Fruit fly (Drosophila melanogaster) S2 (cell line): ENCODE measurements around the gene CG14990.

ENCODE experiments used
- CG8478 ChIP-seq: fragments of >200 bp; optimal IDR thresholded peaks from 2 replicates; lab custom pipeline; 2018
- CTCF ChIP-seq, 2 experiments: fragments of >200 bp; optimal IDR thresholded peaks; 2 replicates each; lab custom pipeline; 2018

Gene CG14990

DNA sequence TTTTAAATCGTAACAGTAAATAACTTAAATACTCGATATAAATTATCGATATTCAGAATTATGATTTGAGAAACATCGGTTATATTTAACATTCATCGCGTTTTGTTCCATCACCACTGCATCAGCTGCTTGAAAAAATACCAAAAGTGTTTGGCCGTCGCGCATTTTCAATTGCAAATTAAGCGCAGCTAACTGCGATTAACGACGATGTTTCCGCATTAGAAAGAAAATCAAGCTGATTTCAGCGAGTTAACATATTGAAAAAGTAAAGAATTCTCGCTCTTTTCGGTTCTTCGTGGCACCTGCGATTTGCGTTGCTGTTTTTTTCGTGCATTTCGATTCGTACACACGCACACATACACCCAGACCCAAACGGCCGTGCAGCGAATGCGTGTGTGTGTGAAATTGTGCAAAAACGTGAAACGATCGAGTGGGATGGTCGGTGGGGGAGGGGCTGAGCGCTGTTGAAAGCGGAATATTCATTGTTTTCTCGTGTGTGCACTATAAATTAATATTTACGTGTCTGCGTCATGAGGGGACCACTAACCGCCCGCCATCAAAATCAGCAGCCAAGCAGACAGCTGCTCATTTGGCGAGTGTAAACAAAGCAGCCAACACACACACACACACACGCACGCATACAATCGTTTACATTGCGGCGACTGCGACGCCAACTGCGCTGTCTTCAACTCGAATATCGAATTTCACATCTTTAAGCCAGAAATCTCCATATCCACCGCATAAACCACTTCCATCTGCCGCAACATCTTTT, 15.3 kb downstream of the CG14990 start, which contains the start of gene Ack:
Gene Ack (plus strand): TSS at position 115 of the 772 bp plus-strand sequence.
- no peak for TF ChIP-seq CG8478 (lab: Kevin White, UChicago)
- no peak for TF ChIP-seq CTCF (optimal IDR thresholded peaks at IDR 0.05; lab: Kevin White, UChicago)

dm6 chr3L:4108844-4109494, 16.0 kb downstream of the CG14990 start:
- no peak for TF ChIP-seq CTCF (optimal IDR thresholded peaks at IDR 0.05; lab: Kevin White, UChicago)
- no peak for TF ChIP-seq CG8478 (lab: Kevin White, UChicago)

DNA sequence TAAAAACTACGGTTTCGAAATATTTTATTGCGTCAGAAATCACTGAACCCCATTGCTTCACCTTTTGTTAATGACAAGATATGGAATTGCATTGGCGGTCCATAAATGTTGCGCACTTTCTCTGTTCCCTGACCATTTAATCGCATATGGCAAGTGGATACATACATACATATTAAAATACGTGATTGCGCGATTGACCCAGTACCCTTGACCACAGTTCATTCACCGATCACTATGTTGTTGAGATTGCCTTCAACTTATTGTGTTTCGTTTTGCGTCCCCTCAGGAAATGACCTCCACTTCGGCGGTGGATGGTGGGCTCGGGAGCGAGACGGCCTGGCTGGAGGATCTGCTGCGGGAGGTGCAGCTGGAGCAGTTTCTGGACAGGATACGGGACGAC, 17.2 kb downstream of the CG14990 start:
- TF ChIP-seq CG8478 (lab: Kevin White, UChicago) (no peak), CTCF (optimal IDR thresholded peaks at IDR 0.05; lab: Kevin White, UChicago) (no peak)

dm6 chr3L:4113998-4114397, 21.0 kb downstream of the CG14990 start:
- TF ChIP-seq CTCF (optimal IDR thresholded peaks at IDR 0.05; lab: Kevin White, UChicago): no peak

- TF ChIP-seq CG8478 (lab: Kevin White, UChicago) (no peak), CTCF (optimal IDR thresholded peaks at IDR 0.05; lab: Kevin White, UChicago) (no peak)
Measured at dm6 chr3L:4115107-4115506, 22.1 kb downstream of the CG14990 start.

dm6 chr3L:4115701-4116100, 22.7 kb downstream of the CG14990 start:
- TF ChIP-seq CTCF (optimal IDR thresholded peaks at IDR 0.05; lab: Kevin White, UChicago): no peak
- TF ChIP-seq CG8478 (lab: Kevin White, UChicago): no peak

DNA sequence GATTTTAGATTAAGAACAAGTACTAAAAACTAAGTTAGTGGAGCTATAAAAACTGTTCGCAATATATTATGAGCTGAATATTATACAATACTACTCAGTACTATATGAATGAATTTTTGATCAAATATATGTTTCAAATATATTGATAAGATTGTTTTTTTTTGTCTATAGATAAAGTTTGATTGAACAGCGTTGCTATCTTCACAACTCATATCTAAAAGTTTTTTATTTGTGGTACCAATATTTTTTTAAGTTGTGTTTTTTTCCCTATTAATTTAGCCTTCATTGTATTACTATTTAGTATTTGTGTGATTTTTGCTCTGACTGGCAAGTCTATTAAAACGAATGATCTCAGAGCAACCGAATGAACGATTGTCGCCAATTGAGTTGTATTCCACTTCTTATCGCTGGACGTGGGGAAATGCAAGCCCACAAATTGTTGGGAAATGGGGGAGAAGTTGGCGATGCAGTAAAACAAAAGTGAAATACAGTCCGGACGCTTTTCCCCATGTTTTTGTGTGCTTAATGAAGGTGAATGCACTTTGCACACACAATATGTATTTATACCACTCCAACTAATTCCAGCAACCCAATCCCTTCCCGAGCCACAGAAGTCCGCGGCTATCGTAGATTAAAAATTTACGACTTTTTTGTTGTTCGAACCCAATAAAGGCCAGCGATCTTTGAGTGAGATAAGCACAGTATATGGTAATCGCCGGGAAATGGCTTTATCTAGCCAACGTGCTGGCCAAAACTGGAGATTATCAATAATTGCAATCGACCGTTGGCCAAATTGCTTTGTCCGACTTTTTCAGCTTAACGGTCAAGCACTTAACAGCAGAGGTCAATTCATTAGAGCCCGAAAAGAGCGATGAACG, 23.7 kb downstream of the CG14990 start:
- TF ChIP-seq CG8478 (lab: Kevin White, UChicago) (no peak), CTCF (optimal IDR thresholded peaks at IDR 0.05; lab: Kevin White, UChicago) (no peak)

DNA sequence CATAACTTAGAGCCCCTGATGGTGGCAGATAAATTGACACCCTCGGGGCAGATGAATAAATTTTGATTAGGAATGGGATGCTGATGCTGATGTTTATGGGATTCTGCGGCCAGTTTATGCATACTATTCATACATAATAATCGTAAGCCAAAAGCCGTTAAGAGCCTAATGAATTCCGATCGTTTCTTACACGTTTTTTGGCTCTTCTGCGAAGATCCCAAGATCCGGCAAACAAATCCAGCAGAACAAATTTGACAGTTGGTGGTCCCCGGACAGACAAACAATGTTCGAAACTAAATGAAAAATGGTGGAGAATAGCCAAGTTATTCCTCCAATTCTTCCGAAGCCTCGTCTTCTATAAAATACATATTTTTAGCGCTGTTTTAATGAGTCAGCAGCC, 24.5 kb downstream of the CG14990 start:
- TF ChIP-seq CTCF (optimal IDR thresholded peaks at IDR 0.05; lab: Kevin White, UChicago) (no peak), CG8478 (lab: Kevin White, UChicago) (no peak)

- TF ChIP-seq CTCF (optimal IDR thresholded peaks at IDR 0.05; lab: Kevin White, UChicago) (no peak), CG8478 (lab: Kevin White, UChicago) (no peak)
Measured at dm6 chr3L:4118339-4118738, 25.3 kb downstream of the CG14990 start.

DNA sequence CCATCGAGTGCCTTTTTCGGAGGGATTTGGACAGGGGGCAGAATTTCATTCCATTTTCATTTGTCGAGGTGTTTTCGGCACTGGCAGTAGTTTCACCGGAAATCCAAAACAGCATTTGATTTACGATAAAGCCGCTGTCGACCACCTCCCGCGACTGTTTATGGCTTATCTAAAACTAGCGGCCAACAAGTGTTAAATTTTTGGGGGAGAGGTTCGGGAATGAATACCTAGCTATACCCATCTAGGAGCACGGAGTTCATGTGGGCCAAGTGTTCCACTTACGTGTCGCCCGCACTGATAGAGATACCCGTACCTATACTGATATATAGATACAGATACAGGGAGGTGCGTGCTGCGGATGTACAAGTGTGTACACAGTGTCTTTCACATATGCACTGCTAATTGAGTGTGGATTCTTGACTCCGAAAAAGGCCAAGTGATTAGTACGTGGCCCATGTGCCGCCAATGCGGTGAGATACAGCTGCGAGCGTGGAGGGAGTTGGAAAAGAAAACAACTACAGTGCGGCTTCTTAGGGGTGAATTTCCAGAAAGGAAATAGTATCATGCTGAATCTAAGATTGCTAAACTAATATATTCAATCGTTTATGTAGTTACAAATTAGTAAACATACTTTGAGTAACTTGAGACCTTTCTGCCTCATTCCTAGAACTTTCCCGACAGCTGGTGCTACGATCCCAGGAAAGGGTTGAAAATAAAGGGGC, 26.8 kb downstream of the CG14990 start:
- no peak for TF ChIP-seq CG8478 (lab: Kevin White, UChicago)
- TF ChIP-seq CTCF (optimal IDR thresholded peaks at IDR 0.05; lab: Kevin White, UChicago): no peak

- TF ChIP-seq CG8478 (lab: Kevin White, UChicago) (no peak), CTCF (optimal IDR thresholded peaks at IDR 0.05; lab: Kevin White, UChicago) (no peak)
Measured at dm6 chr3L:4120358-4121349, 27.6 kb downstream of the CG14990 start.

DNA sequence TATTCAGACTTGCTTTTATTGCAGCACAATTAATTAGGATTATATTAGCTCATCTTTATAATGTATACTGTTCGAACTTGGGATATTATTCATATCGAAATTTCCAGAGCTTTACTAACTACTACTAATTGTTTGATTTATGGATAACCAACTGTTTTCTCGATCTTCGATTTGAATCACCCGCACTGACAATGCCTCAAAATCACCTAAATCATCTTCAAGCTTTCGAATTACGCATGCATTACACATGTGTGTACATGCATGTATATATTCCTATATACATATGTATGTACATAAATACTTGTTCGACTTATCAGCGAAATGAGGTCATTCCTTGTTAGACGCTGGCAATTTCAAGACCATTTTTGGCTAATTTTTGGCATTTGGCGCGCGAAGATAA, 28.6 kb downstream of the CG14990 start:
- TF ChIP-seq CG8478 (lab: Kevin White, UChicago): no peak

DNA sequence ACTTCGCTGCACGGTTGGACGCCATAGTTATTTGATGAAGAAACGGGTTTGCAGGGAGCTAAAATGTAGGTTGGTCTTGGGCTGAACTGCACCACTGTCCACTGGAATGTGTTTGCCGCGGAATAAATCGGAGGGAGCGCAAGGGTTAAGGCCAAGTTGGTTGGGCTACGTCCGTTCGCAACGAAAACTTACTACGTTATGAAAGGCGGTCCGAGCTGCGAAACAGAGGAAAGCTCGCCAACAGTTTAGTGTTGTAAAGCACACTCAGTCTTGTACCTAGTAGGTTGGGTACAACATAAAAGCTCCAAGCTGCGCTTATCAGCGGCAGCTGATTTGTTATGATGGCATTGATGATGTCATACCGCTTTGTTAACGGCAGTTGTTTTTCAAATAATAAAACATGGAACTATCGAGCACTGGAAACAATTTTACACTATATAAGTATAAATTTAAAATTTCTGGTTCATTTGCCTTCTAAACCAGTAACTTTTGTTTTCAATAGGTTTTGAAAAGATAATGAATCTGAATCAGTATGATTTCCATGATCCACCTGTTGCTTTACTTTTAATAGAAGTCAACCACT, 29.3 kb downstream of the CG14990 start, which contains the start of gene Chd64:
Gene Chd64 (minus strand): TSS at position 204 of the 583 bp plus-strand sequence.
- no peak for TF ChIP-seq CTCF (optimal IDR thresholded peaks at IDR 0.05; lab: Kevin White, UChicago)
- TF ChIP-seq CG8478 (lab: Kevin White, UChicago): no peak
